Worm (Caenorhabditis elegans) whole organism, late embryonic: Measurements from ENCODE around the gene str-138.

Experiments
- ahr-1 ChIP-seq: sonication (generic microtip); optimal IDR thresholded peaks from 2 replicates; lab custom pipeline; 2016; ENCODE audit warnings: missing genetic modification characterization, missing compliant biosample characterization
- ceh-14 ChIP-seq: sonication (generic microtip); optimal IDR thresholded peaks from 2 replicates; lab custom pipeline; 2016; ENCODE audit warnings: missing genotype, missing genetic modification characterization, missing compliant biosample characterization
- hlh-15 ChIP-seq: sonication (generic microtip); optimal IDR thresholded peaks from 2 replicates; lab custom pipeline; 2016; ENCODE audit warnings: missing genetic modification characterization, missing compliant biosample characterization
- nhr-11 ChIP-seq: fragments of 150-350 bp; optimal IDR thresholded peaks from 2 replicates; lab custom pipeline; 2014; ENCODE audit warnings: missing biosample characterization, missing genetic modification characterization
- pha-4 ChIP-seq: fragments of 150-350 bp; optimal IDR thresholded peaks from 2 replicates; lab custom pipeline; 2018; ENCODE audit warnings: missing biosample characterization, missing genetic modification reagents, missing genetic modification characterization
- tbx-2 ChIP-seq: sonication (generic microtip); optimal IDR thresholded peaks from 2 replicates; lab custom pipeline; 2016; ENCODE audit warnings: missing genetic modification characterization, missing compliant biosample characterization
- unc-86 ChIP-seq: sonication (generic microtip); optimal IDR thresholded peaks from 2 replicates; lab custom pipeline; 2016; ENCODE audit warnings: missing genetic modification characterization, missing compliant biosample characterization

DNA sequence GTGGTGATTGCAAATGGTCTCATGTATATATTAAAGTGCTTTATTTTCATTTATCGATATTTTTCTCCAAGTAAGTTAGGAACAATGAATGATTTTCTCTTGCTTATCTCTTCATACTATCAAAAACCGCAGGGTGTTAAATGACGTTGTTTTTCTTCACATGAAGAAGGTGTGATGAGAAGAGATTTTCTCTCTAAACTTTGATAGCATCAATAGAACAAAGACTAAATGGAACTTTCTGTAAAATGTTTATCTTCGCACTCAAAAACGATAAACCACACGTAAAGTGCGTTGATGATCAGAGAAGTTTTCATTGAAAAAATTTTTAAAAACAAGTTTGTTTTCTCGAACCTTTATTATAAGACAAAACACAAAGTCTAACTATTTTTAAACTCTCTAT, 21.4 kb downstream of the str-138 start:
- TF ChIP-seq nhr-11: no peak
- no peak for TF ChIP-seq tbx-2 (tag; lab: Kevin White, UChicago)
- no peak for TF ChIP-seq unc-86 (tag; lab: Kevin White, UChicago)
- TF ChIP-seq hlh-15 (tag; lab: Kevin White, UChicago): no peak
- no peak for TF ChIP-seq ceh-14 (tag; lab: Kevin White, UChicago)
- TF ChIP-seq ahr-1: no peak
- TF ChIP-seq pha-4 (tag; lab: Kevin White, UChicago): no peak
